Fruit fly (Drosophila melanogaster) whole organism, embryonic: ENCODE data around the gene Or22b.

ENCODE experiments used
- Adf1 ChIP-seq: fragments of 200-800 bp; sonication (Bioruptor generic); IDR thresholded peaks from 2 replicates; pipeline ENCODE4 v1.3.6; 2022; ENCODE audit warnings: missing biosample characterization, missing genetic modification characterization
- CG11456 ChIP-seq: fragments of 200-800 bp; sonication (Bioruptor generic); IDR thresholded peaks from 3 replicates; pipeline ENCODE4 v1.3.6; 2022; ENCODE audit warnings: missing biosample characterization, missing genetic modification characterization
- CG14667 ChIP-seq: fragments of 200-800 bp; sonication (Bioruptor generic); IDR thresholded peaks from 2 replicates; pipeline ENCODE4 v1.3.6; 2022; ENCODE audit warnings: missing biosample characterization, missing genetic modification characterization
- CG15269 ChIP-seq: fragments of 200-800 bp; sonication (Bioruptor generic); optimal IDR thresholded peaks from 2 replicates; lab custom pipeline; 2018; ENCODE audit warnings: missing biosample characterization, mild to moderate bottlenecking, missing genetic modification characterization, moderate library complexity
- CG15601 ChIP-seq: fragments of 200-800 bp; sonication (Bioruptor generic); optimal IDR thresholded peaks from 3 replicates; lab custom pipeline; 2019; ENCODE audit warnings: missing biosample characterization, mild to moderate bottlenecking, missing genetic modification characterization, moderate library complexity
- CG16813 ChIP-seq: fragments of 200-800 bp; sonication (Bioruptor generic); IDR thresholded peaks from 3 replicates; pipeline ENCODE4 v1.3.6; 2022; ENCODE audit warnings: missing biosample characterization, missing genetic modification characterization; ENCODE audit not compliant: partially characterized antibody
- CG17328 ChIP-seq: fragments of 200-800 bp; sonication (Bioruptor generic); IDR thresholded peaks from 2 replicates; pipeline ENCODE4 v1.3.6; 2022; ENCODE audit warnings: missing biosample characterization, missing genetic modification characterization
- CG18599 ChIP-seq: fragments of 200-800 bp; sonication (Bioruptor generic); optimal IDR thresholded peaks from 3 replicates; lab custom pipeline; 2017; ENCODE audit warnings: missing biosample characterization, missing genetic modification characterization, mild to moderate bottlenecking, moderate library complexity, missing genetic modification reagents
- CG4617 ChIP-seq: fragments of 200-800 bp; sonication (Bioruptor generic); optimal IDR thresholded peaks from 3 replicates; lab custom pipeline; 2016; ENCODE audit warnings: missing biosample characterization, missing genetic modification characterization, borderline replicate concordance
- CG4730 ChIP-seq: fragments of 200-800 bp; sonication (Bioruptor generic); IDR thresholded peaks from 2 replicates; pipeline ENCODE4 v1.3.6; 2022; ENCODE audit warnings: missing biosample characterization, missing genetic modification characterization
- CG7786 ChIP-seq: fragments of 200-800 bp; sonication (Bioruptor generic); optimal IDR thresholded peaks from 2 replicates; lab custom pipeline; 2016; ENCODE audit warnings: missing biosample characterization, missing genetic modification characterization
- CG9727 ChIP-seq: fragments of 200-800 bp; sonication (Bioruptor generic); optimal IDR thresholded peaks from 3 replicates; lab custom pipeline; 2017; ENCODE audit warnings: missing biosample characterization, mild to moderate bottlenecking, missing genetic modification characterization
- CG9876 ChIP-seq: fragments of 200-800 bp; sonication (Bioruptor generic); optimal IDR thresholded peaks from 2 replicates; lab custom pipeline; 2016; ENCODE audit warnings: missing biosample characterization, missing genetic modification characterization
- CHES-1-like ChIP-seq: fragments of 200-800 bp; sonication (Bioruptor generic); optimal IDR thresholded peaks from 2 replicates; lab custom pipeline; 2016; ENCODE audit warnings: missing biosample characterization, missing genetic modification characterization
- ERR ChIP-seq: fragments of 200-800 bp; sonication (Bioruptor generic); optimal IDR thresholded peaks from 2 replicates; lab custom pipeline; 2016; ENCODE audit warnings: missing biosample characterization, missing genetic modification characterization
- HmgZ ChIP-seq: fragments of 200-800 bp; sonication (Bioruptor generic); optimal IDR thresholded peaks from 2 replicates; lab custom pipeline; 2018; ENCODE audit warnings: missing biosample characterization, mild to moderate bottlenecking, missing genetic modification characterization
- Hmr ChIP-seq: fragments of 200-800 bp; sonication (Bioruptor generic); optimal IDR thresholded peaks from 3 replicates; lab custom pipeline; 2017; ENCODE audit warnings: mild to moderate bottlenecking, missing biosample characterization, missing genetic modification reagents, missing genetic modification characterization
- MESR4 ChIP-seq: fragments of 200-800 bp; sonication (Bioruptor generic); optimal IDR thresholded peaks from 2 replicates; lab custom pipeline; 2018; ENCODE audit warnings: missing biosample characterization, mild to moderate bottlenecking, missing genetic modification characterization, moderate library complexity
- MTF-1 ChIP-seq: fragments of 200-800 bp; sonication (Bioruptor generic); optimal IDR thresholded peaks from 2 replicates; lab custom pipeline; 2018; ENCODE audit warnings: missing biosample characterization, mild to moderate bottlenecking, missing genetic modification characterization, borderline replicate concordance
- Mes4 ChIP-seq: fragments of 200-800 bp; sonication (Bioruptor generic); optimal IDR thresholded peaks from 2 replicates; lab custom pipeline; 2016; ENCODE audit warnings: missing biosample characterization, missing genetic modification characterization
- Myb ChIP-seq: fragments of 200-800 bp; sonication (Bioruptor generic); optimal IDR thresholded peaks from 2 replicates; lab custom pipeline; 2016; ENCODE audit warnings: missing biosample characterization, missing genetic modification characterization
- Oaz ChIP-seq: fragments of 200-800 bp; sonication (Bioruptor generic); IDR thresholded peaks from 2 replicates; pipeline ENCODE4 v1.3.6; 2022; ENCODE audit warnings: missing biosample characterization, missing genetic modification characterization
- Scr ChIP-seq: fragments of 200-800 bp; sonication (Bioruptor generic); IDR thresholded peaks from 2 replicates; pipeline ENCODE4 v1.3.6; 2022; ENCODE audit warnings: missing biosample characterization, missing genetic modification characterization; ENCODE audit not compliant: partially characterized antibody
- Sin3A ChIP-seq: fragments of >200 bp; optimal IDR thresholded peaks from 2 replicates; lab custom pipeline; 2018
- ato ChIP-seq: fragments of 200-800 bp; sonication (Bioruptor generic); IDR thresholded peaks from 2 replicates; pipeline ENCODE4 v1.3.6; 2022; ENCODE audit warnings: missing biosample characterization, missing genetic modification characterization; ENCODE audit not compliant: partially characterized antibody
- da ChIP-seq: fragments of 200-800 bp; sonication (Bioruptor generic); optimal IDR thresholded peaks from 2 replicates; lab custom pipeline; 2016; ENCODE audit warnings: missing biosample characterization, missing genetic modification characterization
- dmrt99B ChIP-seq: fragments of 200-800 bp; sonication (Bioruptor generic); optimal IDR thresholded peaks from 2 replicates; lab custom pipeline; 2018; ENCODE audit warnings: missing biosample characterization, mild to moderate bottlenecking, missing genetic modification characterization, moderate library complexity
- eyg ChIP-seq: fragments of 200-800 bp; sonication (Bioruptor generic); optimal IDR thresholded peaks from 3 replicates; lab custom pipeline; 2016; ENCODE audit warnings: missing biosample characterization, missing genetic modification characterization
- ind ChIP-seq: fragments of 200-800 bp; sonication (Bioruptor generic); optimal IDR thresholded peaks from 3 replicates; lab custom pipeline; 2016; ENCODE audit warnings: missing biosample characterization, missing genetic modification characterization
- insv ChIP-seq, 2 experiments: fragments of 200-800 bp; sonication (Bioruptor generic); optimal IDR thresholded peaks; 3 replicates each; lab custom pipeline; 2016 to 2018; ENCODE audit warnings: missing biosample characterization in 2 of 2, missing genetic modification characterization in 2 of 2
- ken ChIP-seq: fragments of 200-800 bp; sonication (Bioruptor generic); IDR thresholded peaks from 3 replicates; pipeline ENCODE4 v1.3.6; 2022; ENCODE audit warnings: missing biosample characterization, missing genetic modification characterization
- lmd ChIP-seq: fragments of 200-800 bp; sonication (Bioruptor generic); IDR thresholded peaks from 2 replicates; pipeline ENCODE4 v1.3.6; 2022; ENCODE audit warnings: missing biosample characterization, missing genetic modification characterization
- lola ChIP-seq, 3 experiments: fragments of >200 bp in 2 of 3; fragments of 200-800 bp in 1 of 3; sonication (Bioruptor generic) in 1 of 3; optimal IDR thresholded peaks; 2 replicates each; lab custom pipeline; 2017 to 2019; ENCODE audit warnings: missing biosample characterization in 3 of 3, missing genetic modification characterization in 3 of 3, mild to moderate bottlenecking in 1 of 3, moderate library complexity in 1 of 3
- peb ChIP-seq: fragments of 200-800 bp; sonication (Bioruptor generic); IDR thresholded peaks from 2 replicates; pipeline ENCODE4 v1.3.6; 2022; ENCODE audit warnings: missing biosample characterization, missing genetic modification characterization
- run ChIP-seq: fragments of 200-800 bp; sonication (Bioruptor generic); optimal IDR thresholded peaks from 3 replicates; lab custom pipeline; 2018; ENCODE audit warnings: missing biosample characterization, mild to moderate bottlenecking, missing genetic modification characterization
- sens ChIP-seq: fragments of 200-800 bp; sonication (Bioruptor generic); peaks from one replicate; lab custom pipeline; 2016; ENCODE audit warnings: missing biosample characterization, missing genetic modification characterization
- shn ChIP-seq: fragments of 200-800 bp; sonication (Bioruptor generic); optimal IDR thresholded peaks from 3 replicates; lab custom pipeline; 2016; ENCODE audit warnings: missing biosample characterization, missing genetic modification characterization
- stc ChIP-seq: fragments of 200-800 bp; sonication (Bioruptor generic); IDR thresholded peaks from 2 replicates; pipeline ENCODE4 v1.3.6; 2022; ENCODE audit warnings: missing biosample characterization, missing genetic modification characterization
- stwl ChIP-seq: fragments of 200-800 bp; sonication (Bioruptor generic); optimal IDR thresholded peaks from 3 replicates; lab custom pipeline; 2018; ENCODE audit warnings: missing biosample characterization, mild to moderate bottlenecking, missing genetic modification characterization, moderate library complexity
- tx ChIP-seq: fragments of 200-800 bp; sonication (Bioruptor generic); optimal IDR thresholded peaks from 2 replicates; lab custom pipeline; 2016; ENCODE audit warnings: missing biosample characterization, missing genetic modification characterization
- unc-4 ChIP-seq: fragments of 200-800 bp; sonication (Bioruptor generic); IDR thresholded peaks from 2 replicates; pipeline ENCODE4 v1.3.6; 2022; ENCODE audit warnings: missing biosample characterization, missing genetic modification characterization; ENCODE audit not compliant: partially characterized antibody
- zen ChIP-seq: fragments of 200-800 bp; sonication (Bioruptor generic); optimal IDR thresholded peaks from 3 replicates; lab custom pipeline; 2018; ENCODE audit warnings: missing biosample characterization, mild to moderate bottlenecking, missing genetic modification characterization, moderate library complexity

Or22b gene

DNA sequence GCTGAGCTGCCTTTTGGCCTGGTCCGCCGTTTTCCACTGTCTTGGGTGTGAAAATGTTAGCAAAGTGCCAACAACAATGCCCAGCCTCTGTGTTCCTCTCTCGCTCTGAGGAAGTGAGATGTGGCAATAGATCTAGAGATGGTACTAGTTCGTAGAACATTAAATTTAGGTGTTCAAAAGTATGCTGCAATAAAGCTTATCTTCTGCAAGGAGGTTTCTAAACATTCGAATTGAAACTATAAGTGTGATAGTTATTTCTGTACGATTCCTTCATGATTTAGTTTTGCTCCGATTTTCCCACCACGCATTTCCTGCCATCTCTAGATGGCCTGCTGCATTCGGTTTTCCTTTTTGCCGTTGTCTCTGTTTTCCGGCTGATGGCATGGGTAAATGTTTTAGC lies 44.0 kb upstream of the Or22b start (continued):
- TF ChIP-seq peb (GFP tag; lab: Robert Waterston, UW) (no peak), CG14667 (no peak), lmd (GFP tag; lab: Robert Waterston, UW) (no peak), ken (no peak), lola (GFP tag; optimal IDR thresholded peaks at IDR 0.05; lab: Kevin White, UChicago) (peak in 1 of 3 experiments; percentile 3), sens (GFP tag; lab: Kevin White, UChicago) (peak; percentile 80), CG9876 (no peak), CG9727 (peak; percentile 17), shn (GFP tag; lab: Kevin White, UChicago) (no peak), unc-4 (GFP tag; lab: Robert Waterston, UW) (no peak), insv (GFP tag; optimal IDR thresholded peaks at IDR 0.05; lab: Kevin White, UChicago) (no peak), ato (GFP tag; lab: Robert Waterston, UW) (no peak), CG11456 (GFP tag; lab: Robert Waterston, UW) (0 out of 3 replicates have a peak, but pooled peaks have one; percentile 32), CG15601 (tag; lab: Kevin White, UChicago) (no peak), da (no peak), Adf1 (GFP tag; lab: Robert Waterston, UW) (no peak), HmgZ (tag; lab: Kevin White, UChicago) (no peak), CG18599 (GFP tag; lab: Kevin White, UChicago) (peak; percentile 0), Scr (GFP tag; lab: Robert Waterston, UW) (no peak), ind (GFP tag; lab: Kevin White, UChicago) (no peak), CHES-1-like (GFP tag; lab: Kevin White, UChicago) (no peak), Oaz (no peak), CG4730 (GFP tag; lab: Robert Waterston, UW) (no peak), Hmr (GFP tag; lab: Kevin White, UChicago) (no peak), CG17328 (GFP tag; lab: Robert Waterston, UW) (0 out of 2 replicates have a peak, but pooled peaks have one; percentile 6), Mes4 (GFP tag; lab: Kevin White, UChicago) (no peak), CG7786 (GFP tag; lab: Kevin White, UChicago) (no peak), stwl (tag; lab: Kevin White, UChicago) (peak; percentile 26), MESR4 (GFP tag; lab: Kevin White, UChicago) (no peak), Myb (no peak), dmrt99B (tag; lab: Kevin White, UChicago) (no peak), stc (no peak), MTF-1 (GFP tag; lab: Kevin White, UChicago) (no peak), run (tag; lab: Kevin White, UChicago) (no peak), Sin3A (lab: Kevin White, UChicago) (no peak), eyg (GFP tag; lab: Kevin White, UChicago) (no peak), CG16813 (GFP tag; lab: Robert Waterston, UW) (no peak), ERR (GFP tag; lab: Kevin White, UChicago) (no peak), CG4617 (GFP tag; lab: Kevin White, UChicago) (no peak), zen (tag; lab: Kevin White, UChicago) (peak; percentile 9), CG15269 (tag; lab: Kevin White, UChicago) (no peak), tx (GFP tag; lab: Kevin White, UChicago) (no peak)
- TF ChIP-seq, all 482 proteins: peak for 21
